Worm (Caenorhabditis elegans) whole organism, L4 larva: Measurements from ENCODE around the gene F22E5.12.

ENCODE experiments used
- F26F4.8 ChIP-seq: fragments of 200-800 bp; sonication (Bioruptor generic); conservative IDR thresholded peaks from 2 replicates; pipeline ENCODE4 v1.3.6; 2022; ENCODE audit warnings: missing genetic modification characterization, missing compliant biosample characterization
- R02D3.7 ChIP-seq: fragments of 150-350 bp; sonication (generic microtip); optimal IDR thresholded peaks from 3 replicates; lab custom pipeline; 2014; ENCODE audit warnings: missing biosample characterization, missing genetic modification characterization
- egl-27 ChIP-seq: sonication (generic microtip); optimal IDR thresholded peaks from 3 replicates; lab custom pipeline; 2017; ENCODE audit warnings: missing biosample characterization, missing genetic modification reagents, missing genetic modification characterization
- fkh-10 ChIP-seq: fragments of 150-350 bp; optimal IDR thresholded peaks from 2 replicates; lab custom pipeline; 2014; ENCODE audit warnings: missing biosample characterization, missing genetic modification reagents, missing genetic modification characterization
- fos-1 ChIP-seq: fragments of 150-350 bp; optimal IDR thresholded peaks from 2 replicates; lab custom pipeline; 2014; ENCODE audit warnings: missing biosample characterization, missing genetic modification characterization
- lin-39 ChIP-seq: fragments of 150-350 bp; optimal IDR thresholded peaks from 2 replicates; lab custom pipeline; 2014; ENCODE audit warnings: missing biosample characterization, missing genetic modification reagents, missing genetic modification characterization
- lsy-2 ChIP-seq, 2 experiments: fragments of 150-350 bp in 1 of 2; sonication (generic microtip) in 1 of 2; optimal IDR thresholded peaks; 2 replicates each; lab custom pipeline; 2014 to 2017; ENCODE audit warnings: missing biosample characterization in 2 of 2, missing genetic modification characterization in 2 of 2
- mdl-1 ChIP-seq, 2 experiments: fragments of 150-350 bp in 1 of 2; sonication (generic microtip) in 1 of 2; optimal IDR thresholded peaks; 2 replicates each; lab custom pipeline; 2014 to 2017; ENCODE audit warnings: missing biosample characterization in 2 of 2, missing genetic modification characterization in 2 of 2
- nhr-237 ChIP-seq: sonication (generic microtip); optimal IDR thresholded peaks from 2 replicates; lab custom pipeline; 2017; ENCODE audit warnings: missing biosample characterization, missing genetic modification characterization
- snpc-4 ChIP-seq: fragments of 150-350 bp; optimal IDR thresholded peaks from 2 replicates; lab custom pipeline; 2014; ENCODE audit warnings: missing biosample characterization, missing genetic modification characterization
- ztf-11 ChIP-seq: fragments of 150-350 bp; optimal IDR thresholded peaks from 2 replicates; lab custom pipeline; 2014; ENCODE audit warnings: missing biosample characterization, missing genetic modification characterization

DNA sequence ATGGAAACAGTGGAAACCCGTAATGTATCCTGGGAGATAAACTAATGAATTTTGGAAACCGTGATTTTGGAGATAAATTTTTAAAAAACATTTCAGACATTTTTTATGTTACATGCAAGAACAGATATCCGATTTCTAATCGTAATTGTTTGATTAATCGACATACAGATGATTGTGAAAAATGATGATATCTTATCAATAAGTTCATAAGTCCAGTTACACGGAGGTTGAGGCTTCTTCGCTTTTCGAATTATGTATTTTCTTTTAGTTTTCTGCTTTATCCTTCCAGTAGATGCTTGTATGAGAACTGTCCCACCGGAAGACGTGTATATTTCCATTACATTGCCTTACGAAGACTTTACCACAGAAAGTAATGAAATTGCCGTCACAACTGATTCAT is 18.9 kb upstream of the F22E5.12 start, which contains the start of gene F22E5.22:
- TF ChIP-seq egl-27 (tag; lab: Kevin White, UChicago), result no peak
- no peak for TF ChIP-seq snpc-4
- no peak for TF ChIP-seq ztf-11
- no peak for TF ChIP-seq F26F4.8 (GFP tag; lab: Robert Waterston, UW)
- TF ChIP-seq mdl-1 (tag; optimal IDR thresholded peaks at IDR 0.05; lab: Kevin White, UChicago), result no peak
- no peak for TF ChIP-seq lsy-2 (tag; optimal IDR thresholded peaks at IDR 0.05; lab: Kevin White, UChicago)
- no peak for TF ChIP-seq fos-1 (tag; lab: Kevin White, UChicago)
- no peak for TF ChIP-seq lin-39 (tag; lab: Kevin White, UChicago)
- TF ChIP-seq R02D3.7 (tag; lab: Kevin White, UChicago), result no peak
- TF ChIP-seq nhr-237, result no peak
- TF ChIP-seq fkh-10 (GFP tag; lab: Kevin White, UChicago), result no peak
